Worm (Caenorhabditis elegans) whole organism, L4/young adult: ENCODE data around the gene tag-250.

Source experiments
- W03F9.2 ChIP-seq: fragments of 150-350 bp; optimal IDR thresholded peaks from 2 replicates; lab custom pipeline; 2014; ENCODE audit warnings: missing biosample characterization, missing genetic modification characterization
- dao-5 ChIP-seq: sonication (generic microtip); optimal IDR thresholded peaks from 2 replicates; lab custom pipeline; 2016; ENCODE audit warnings: missing genotype, missing genetic modification characterization, moderate library complexity, missing compliant biosample characterization
- him-1 ChIP-seq: sonication (generic microtip); optimal IDR thresholded peaks from 2 replicates; lab custom pipeline; 2016; ENCODE audit warnings: missing genotype, missing genetic modification reagents, missing genetic modification characterization, missing compliant biosample characterization

- no peak for TF ChIP-seq W03F9.2 (tag; lab: Kevin White, UChicago)
- TF ChIP-seq dao-5 (tag; lab: Kevin White, UChicago) = no peak
- no peak for TF ChIP-seq him-1 (tag; lab: Kevin White, UChicago)
These were observed 12.8 kb upstream of the tag-250 start, which contains the start of gene C29E4.10 for ce11 chrIII:7937548-7937947.
